Fruit fly (Drosophila melanogaster) S2 (cell line): ENCODE measurements around the gene CG14362.

Experiments
- CG8478 ChIP-seq: fragments of >200 bp; optimal IDR thresholded peaks from 2 replicates; lab custom pipeline; 2018
- CTCF ChIP-seq, 2 experiments: fragments of >200 bp; optimal IDR thresholded peaks; 2 replicates each; lab custom pipeline; 2018

dm6 chr3R:13834551-13834950 lies 20.7 kb downstream of the CG14362 start:
- no peak for TF ChIP-seq CG8478
- TF ChIP-seq CTCF (optimal IDR thresholded peaks at IDR 0.05; lab: Kevin White, UChicago), result no peak
